Fruit fly (Drosophila melanogaster) whole organism, embryonic: Measurements from ENCODE around the gene Gem2.
A peak's percentile ranks its signal among the peaks of the same experiment; 100 is the strongest.

Experiments used
- CG10366 ChIP-seq: fragments of 200-800 bp; sonication (Bioruptor generic); IDR thresholded peaks from 2 replicates; pipeline ENCODE4 v1.3.6; 2022; ENCODE audit warnings: missing biosample characterization, missing genetic modification characterization
- CG10979 ChIP-seq: fragments of 200-800 bp; sonication (Bioruptor generic); optimal IDR thresholded peaks from 2 replicates; lab custom pipeline; 2018; ENCODE audit warnings: missing biosample characterization, mild to moderate bottlenecking, missing genetic modification characterization, moderate library complexity
- CG11085 ChIP-seq: fragments of 200-800 bp; sonication (Bioruptor generic); IDR thresholded peaks from 2 replicates; pipeline ENCODE4 v1.3.6; 2022; ENCODE audit warnings: missing biosample characterization, missing genetic modification characterization
- CG14441 ChIP-seq: fragments of 200-800 bp; sonication (Bioruptor generic); IDR thresholded peaks from 2 replicates; pipeline ENCODE4 v1.3.6; 2022; ENCODE audit warnings: missing biosample characterization, missing genetic modification characterization
- CG14965 ChIP-seq: fragments of 200-800 bp; sonication (Bioruptor generic); optimal IDR thresholded peaks from 2 replicates; lab custom pipeline; 2016; ENCODE audit warnings: missing biosample characterization, missing genetic modification characterization, borderline replicate concordance
- CG15601 ChIP-seq: fragments of 200-800 bp; sonication (Bioruptor generic); optimal IDR thresholded peaks from 3 replicates; lab custom pipeline; 2019; ENCODE audit warnings: missing biosample characterization, mild to moderate bottlenecking, missing genetic modification characterization, moderate library complexity
- CG17612 ChIP-seq: fragments of 200-800 bp; sonication (Bioruptor generic); IDR thresholded peaks from 2 replicates; pipeline ENCODE4 v1.3.6; 2022; ENCODE audit warnings: missing biosample characterization, missing genetic modification characterization
- CG18262 ChIP-seq: fragments of 200-800 bp; optimal IDR thresholded peaks from 3 replicates; lab custom pipeline; 2019; ENCODE audit warnings: missing biosample characterization, mild to moderate bottlenecking, missing genetic modification characterization, moderate library complexity
- CG18476 ChIP-seq: fragments of 200-800 bp; sonication (Bioruptor generic); optimal IDR thresholded peaks from 2 replicates; lab custom pipeline; 2016; ENCODE audit warnings: missing biosample characterization, mild to moderate bottlenecking, missing genetic modification characterization
- CG18619 ChIP-seq: fragments of 200-800 bp; sonication (Bioruptor generic); optimal IDR thresholded peaks from 3 replicates; lab custom pipeline; 2017; ENCODE audit warnings: missing biosample characterization, mild to moderate bottlenecking, missing genetic modification characterization
- CG2120 ChIP-seq: fragments of 200-800 bp; sonication (Bioruptor generic); optimal IDR thresholded peaks from 3 replicates; lab custom pipeline; 2016; ENCODE audit warnings: missing biosample characterization, missing genetic modification characterization
- CG2678 ChIP-seq: fragments of 200-800 bp; sonication (Bioruptor generic); optimal IDR thresholded peaks from 3 replicates; lab custom pipeline; 2019; ENCODE audit warnings: missing biosample characterization, mild to moderate bottlenecking, missing genetic modification characterization, moderate library complexity
- CG2712 ChIP-seq: fragments of 200-800 bp; optimal IDR thresholded peaks from 3 replicates; lab custom pipeline; 2019; ENCODE audit warnings: missing biosample characterization, mild to moderate bottlenecking, missing genetic modification characterization, moderate library complexity
- CG30431 ChIP-seq: fragments of 200-800 bp; sonication (Bioruptor generic); optimal IDR thresholded peaks from 2 replicates; lab custom pipeline; 2017; ENCODE audit warnings: missing biosample characterization, missing genetic modification characterization
- CG34422 ChIP-seq: fragments of 200-800 bp; sonication (Bioruptor generic); IDR thresholded peaks from 3 replicates; pipeline ENCODE4 v1.3.6; 2022; ENCODE audit warnings: missing biosample characterization, missing genetic modification characterization
- CG43689 ChIP-seq: fragments of 200-800 bp; sonication (Bioruptor generic); IDR thresholded peaks from 2 replicates; pipeline ENCODE4 v1.3.6; 2022; ENCODE audit warnings: missing biosample characterization, missing genetic modification characterization
- CG7839 ChIP-seq: fragments of 200-800 bp; sonication (Bioruptor generic); optimal IDR thresholded peaks from 3 replicates; lab custom pipeline; 2018; ENCODE audit warnings: missing biosample characterization, mild to moderate bottlenecking, missing genetic modification characterization, moderate library complexity
- CG8359 ChIP-seq: fragments of 200-800 bp; sonication (Bioruptor generic); optimal IDR thresholded peaks from 2 replicates; lab custom pipeline; 2017; ENCODE audit warnings: missing biosample characterization, mild to moderate bottlenecking, missing genetic modification characterization, borderline replicate concordance
- CG8388 ChIP-seq: fragments of 200-800 bp; sonication (Bioruptor generic); optimal IDR thresholded peaks from 2 replicates; lab custom pipeline; 2019; ENCODE audit warnings: missing biosample characterization, mild to moderate bottlenecking, missing genetic modification characterization, moderate library complexity
- CG8924 ChIP-seq: fragments of 200-800 bp; optimal IDR thresholded peaks from 3 replicates; lab custom pipeline; 2019; ENCODE audit warnings: missing biosample characterization, mild to moderate bottlenecking, missing genetic modification characterization, moderate library complexity
- CG9727 ChIP-seq: fragments of 200-800 bp; sonication (Bioruptor generic); optimal IDR thresholded peaks from 3 replicates; lab custom pipeline; 2017; ENCODE audit warnings: missing biosample characterization, mild to moderate bottlenecking, missing genetic modification characterization
- CTCF ChIP-seq: fragments of 200-800 bp; sonication (Bioruptor generic); optimal IDR thresholded peaks from 2 replicates; lab custom pipeline; 2017; ENCODE audit warnings: missing biosample characterization, mild to moderate bottlenecking, missing genetic modification characterization, moderate library complexity
- CoRest ChIP-seq: fragments of 200-800 bp; sonication (Bioruptor generic); optimal IDR thresholded peaks from 3 replicates; lab custom pipeline; 2018; ENCODE audit warnings: missing biosample characterization, mild to moderate bottlenecking, missing genetic modification characterization, moderate library complexity
- Dip2 ChIP-seq: fragments of 200-800 bp; sonication (Bioruptor generic); IDR thresholded peaks from 2 replicates; pipeline ENCODE4 v1.3.6; 2022; ENCODE audit warnings: missing biosample characterization, missing genetic modification characterization
- E2f1 ChIP-seq: fragments of 200-800 bp; sonication (Bioruptor generic); IDR thresholded peaks from 2 replicates; pipeline ENCODE4 v1.3.6; 2022; ENCODE audit warnings: missing biosample characterization, missing genetic modification characterization
- H2.0 ChIP-seq: fragments of 200-800 bp; sonication (Bioruptor generic); IDR thresholded peaks from 2 replicates; pipeline ENCODE4 v1.3.6; 2022; ENCODE audit warnings: missing biosample characterization, missing genetic modification characterization
- Hey ChIP-seq: fragments of 200-800 bp; sonication (Bioruptor generic); optimal IDR thresholded peaks from 3 replicates; lab custom pipeline; 2018; ENCODE audit warnings: missing biosample characterization, mild to moderate bottlenecking, missing genetic modification characterization
- Jarid2 ChIP-seq: fragments of 200-800 bp; sonication (Bioruptor generic); optimal IDR thresholded peaks from 3 replicates; lab custom pipeline; 2017; ENCODE audit warnings: mild to moderate bottlenecking, missing biosample characterization, missing genetic modification reagents, missing genetic modification characterization
- MESR4 ChIP-seq: fragments of 200-800 bp; sonication (Bioruptor generic); optimal IDR thresholded peaks from 2 replicates; lab custom pipeline; 2018; ENCODE audit warnings: missing biosample characterization, mild to moderate bottlenecking, missing genetic modification characterization, moderate library complexity
- Med ChIP-seq: fragments of 200-800 bp; sonication (Bioruptor generic); peaks from one replicate; lab custom pipeline; 2016; ENCODE audit warnings: missing biosample characterization, missing genetic modification characterization, mild to moderate bottlenecking, inconsistent platforms, moderate library complexity
- Poxn ChIP-seq: fragments of 200-800 bp; sonication (Bioruptor generic); IDR thresholded peaks from 2 replicates; pipeline ENCODE4 v1.3.6; 2022; ENCODE audit warnings: missing biosample characterization, missing genetic modification characterization
- Rfx ChIP-seq: fragments of 200-800 bp; sonication (Bioruptor generic); IDR thresholded peaks from 2 replicates; pipeline ENCODE4 v1.3.6; 2022; ENCODE audit warnings: missing biosample characterization, missing genetic modification characterization
- Side ChIP-seq: fragments of 200-800 bp; sonication (Bioruptor generic); optimal IDR thresholded peaks from 2 replicates; lab custom pipeline; 2016; ENCODE audit warnings: missing biosample characterization, missing genetic modification characterization
- YL-1 ChIP-seq: fragments of 200-800 bp; sonication (Bioruptor generic); optimal IDR thresholded peaks from 3 replicates; lab custom pipeline; 2017; ENCODE audit warnings: missing biosample characterization, mild to moderate bottlenecking, missing genetic modification characterization
- chinmo ChIP-seq: fragments of 200-800 bp; sonication (Bioruptor generic); IDR thresholded peaks from 4 replicates; pipeline ENCODE4 v1.3.6; 2022; ENCODE audit warnings: missing biosample characterization, missing genetic modification characterization; ENCODE audit not compliant: partially characterized antibody
- cwo ChIP-seq: fragments of 200-800 bp; sonication (Bioruptor generic); optimal IDR thresholded peaks from 3 replicates; lab custom pipeline; 2017; ENCODE audit warnings: missing biosample characterization, missing genetic modification characterization, mild to moderate bottlenecking, moderate library complexity, missing genetic modification reagents
- disco-r ChIP-seq: fragments of 200-800 bp; sonication (Bioruptor generic); optimal IDR thresholded peaks from 2 replicates; lab custom pipeline; 2016; ENCODE audit warnings: missing biosample characterization, missing genetic modification characterization
- ewg ChIP-seq: fragments of 200-800 bp; sonication (Bioruptor generic); optimal IDR thresholded peaks from 3 replicates; lab custom pipeline; 2017; ENCODE audit warnings: mild to moderate bottlenecking, missing biosample characterization, missing genetic modification reagents, missing genetic modification characterization
- ftz-f1 ChIP-seq: fragments of 200-800 bp; sonication (Bioruptor generic); optimal IDR thresholded peaks from 2 replicates; lab custom pipeline; 2016; ENCODE audit warnings: missing biosample characterization, missing genetic modification characterization
- gro ChIP-seq: fragments of 200-800 bp; sonication (Bioruptor generic); optimal IDR thresholded peaks from 2 replicates; lab custom pipeline; 2016; ENCODE audit warnings: missing biosample characterization, missing genetic modification characterization
- kay ChIP-seq: fragments of 200-800 bp; sonication (Bioruptor generic); optimal IDR thresholded peaks from 2 replicates; lab custom pipeline; 2016; ENCODE audit warnings: missing biosample characterization, missing genetic modification characterization
- klu ChIP-seq: fragments of 200-800 bp; sonication (Bioruptor generic); IDR thresholded peaks from 2 replicates; pipeline ENCODE4 v1.3.6; 2022; ENCODE audit warnings: missing biosample characterization, missing genetic modification characterization
- pho ChIP-seq: fragments of 200-800 bp; sonication (Bioruptor generic); optimal IDR thresholded peaks from 2 replicates; lab custom pipeline; 2016; ENCODE audit warnings: missing biosample characterization, missing genetic modification characterization
- ranshi ChIP-seq: fragments of 200-800 bp; sonication (Bioruptor generic); IDR thresholded peaks from 2 replicates; pipeline ENCODE4 v1.3.6; 2022; ENCODE audit warnings: missing biosample characterization, missing genetic modification characterization
- sens ChIP-seq: fragments of 200-800 bp; sonication (Bioruptor generic); peaks from one replicate; lab custom pipeline; 2016; ENCODE audit warnings: missing biosample characterization, missing genetic modification characterization
- seq ChIP-seq: fragments of 200-800 bp; sonication (Bioruptor generic); IDR thresholded peaks from 2 replicates; pipeline ENCODE4 v1.3.6; 2022; ENCODE audit warnings: missing biosample characterization, missing genetic modification characterization
- slou ChIP-seq: fragments of 200-800 bp; sonication (Bioruptor generic); optimal IDR thresholded peaks from 3 replicates; lab custom pipeline; 2016; ENCODE audit warnings: missing biosample characterization, missing genetic modification characterization
- sna ChIP-seq: fragments of 200-800 bp; sonication (Bioruptor generic); IDR thresholded peaks from 2 replicates; pipeline ENCODE4 v1.3.6; 2022; ENCODE audit warnings: missing biosample characterization, missing genetic modification characterization; ENCODE audit not compliant: partially characterized antibody
- twi ChIP-seq: fragments of 200-800 bp; optimal IDR thresholded peaks from 2 replicates; lab custom pipeline; 2019; ENCODE audit warnings: missing biosample characterization, mild to moderate bottlenecking, missing genetic modification characterization, moderate library complexity
- usp ChIP-seq: fragments of >200 bp; optimal IDR thresholded peaks from 2 replicates; lab custom pipeline; 2017; ENCODE audit warnings: missing biosample characterization, missing genetic modification characterization
- zf30C ChIP-seq: fragments of 200-800 bp; sonication (Bioruptor generic); optimal IDR thresholded peaks from 3 replicates; lab custom pipeline; 2018; ENCODE audit warnings: missing biosample characterization, mild to moderate bottlenecking, missing genetic modification characterization

Gene Gem2

DNA sequence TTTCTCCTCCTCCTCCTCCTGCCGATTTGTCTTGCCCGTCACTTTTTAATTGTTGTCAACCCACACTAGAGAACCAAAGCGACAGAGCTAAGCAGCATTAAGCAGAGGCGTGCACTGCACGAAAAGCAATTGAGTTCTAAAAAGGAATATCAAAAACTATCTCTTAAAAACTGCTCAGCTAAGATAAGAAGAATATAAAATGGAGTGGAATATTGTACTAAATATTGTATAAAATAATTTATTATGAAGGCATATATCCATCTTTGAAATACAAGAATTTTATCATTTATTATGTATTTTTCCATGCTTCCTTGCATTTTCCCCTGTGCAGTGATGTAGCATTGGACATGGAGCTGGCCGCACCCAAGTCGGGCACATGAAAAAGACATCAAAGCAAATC lies 45.1 kb downstream of the Gem2 start (continued):
- TF ChIP-seq Hey (tag; lab: Kevin White, UChicago) (no peak), CG9727 (peak; percentile 15), CG18619 (GFP tag; lab: Kevin White, UChicago) (no peak), CG18262 (tag; lab: Kevin White, UChicago) (peak; percentile 15), CG2120 (GFP tag; lab: Kevin White, UChicago) (peak; percentile 2), CG30431 (GFP tag; lab: Kevin White, UChicago) (no peak), CG2712 (tag; lab: Kevin White, UChicago) (peak; percentile 19), CG8388 (GFP tag; lab: Kevin White, UChicago) (no peak), cwo (GFP tag; lab: Kevin White, UChicago) (no peak)

DNA sequence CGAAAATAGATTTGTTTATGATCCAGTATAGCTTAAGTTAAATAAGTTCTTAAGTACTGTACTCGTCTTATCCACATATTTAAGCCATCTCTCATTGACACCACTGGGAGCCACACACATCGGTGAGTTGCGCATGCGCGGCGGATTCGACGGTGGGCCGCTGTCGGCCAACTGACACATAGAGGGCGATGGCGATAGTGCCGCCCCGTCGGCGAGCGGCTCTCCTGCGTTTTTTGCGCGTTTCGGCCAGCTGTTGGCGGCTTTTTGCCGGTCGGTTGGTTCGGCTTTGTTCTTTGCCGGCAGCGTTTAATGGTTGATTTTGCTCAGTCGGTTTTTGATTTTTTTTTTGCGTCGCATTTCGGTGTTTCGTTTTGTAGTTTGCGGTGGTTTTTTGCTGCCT lies 45.9 kb downstream of the Gem2 start:
- no peak for TF ChIP-seq Med (GFP tag; lab: Kevin White, UChicago)
- TF ChIP-seq CG17612: no peak
- TF ChIP-seq pho: no peak
- TF ChIP-seq ranshi: no peak
- no peak for TF ChIP-seq E2f1 (GFP tag; lab: Robert Waterston, UW)
- no peak for TF ChIP-seq CoRest (tag; lab: Kevin White, UChicago)
- TF ChIP-seq CG8924 (tag; lab: Kevin White, UChicago): no peak
- TF ChIP-seq Jarid2: no peak
- TF ChIP-seq Poxn: no peak
- no peak for TF ChIP-seq CG10366 (GFP tag; lab: Robert Waterston, UW)
- TF ChIP-seq CG2678: no peak
- no peak for TF ChIP-seq Side (GFP tag; lab: Kevin White, UChicago)
- no peak for TF ChIP-seq klu (GFP tag; lab: Robert Waterston, UW)
- TF ChIP-seq ftz-f1 (GFP tag; lab: Kevin White, UChicago): no peak
- TF ChIP-seq zf30C (GFP tag; lab: Kevin White, UChicago): no peak
- no peak for TF ChIP-seq usp
- peak; percentile 33 for TF ChIP-seq ewg (GFP tag; lab: Kevin White, UChicago)
- TF ChIP-seq CTCF: peak; percentile 75
- no peak for TF ChIP-seq CG43689 (GFP tag; lab: Robert Waterston, UW)
- TF ChIP-seq gro (GFP tag; lab: Kevin White, UChicago): no peak
- no peak for TF ChIP-seq CG8359 (GFP tag; lab: Kevin White, UChicago)
- no peak for TF ChIP-seq CG15601 (tag; lab: Kevin White, UChicago)
- TF ChIP-seq CG7839: no peak
- no peak for TF ChIP-seq slou (GFP tag; lab: Kevin White, UChicago)
- TF ChIP-seq twi (tag; lab: Kevin White, UChicago): no peak
- TF ChIP-seq YL-1 (GFP tag; lab: Kevin White, UChicago): no peak
- no peak for TF ChIP-seq CG11085 (GFP tag; lab: Robert Waterston, UW)
- TF ChIP-seq CG10979 (tag; lab: Kevin White, UChicago): peak; percentile 39
- no peak for TF ChIP-seq kay (GFP tag; lab: Kevin White, UChicago)
- TF ChIP-seq seq (GFP tag; lab: Robert Waterston, UW): peak; percentile 26; the same call in 1 of the 2 replicates
- peak; percentile 6; the same call in 1 of the 2 replicates for TF ChIP-seq Dip2
- TF ChIP-seq CG14965: no peak
- TF ChIP-seq Rfx (GFP tag; lab: Robert Waterston, UW): peak; percentile 7; the same call in 1 of the 2 replicates
- TF ChIP-seq chinmo (GFP tag; lab: Robert Waterston, UW): 0 out of 4 replicates have a peak, but pooled peaks have one; percentile 23
- no peak for TF ChIP-seq H2.0
- no peak for TF ChIP-seq disco-r (GFP tag; lab: Kevin White, UChicago)
- peak; percentile 37 for TF ChIP-seq sens (GFP tag; lab: Kevin White, UChicago)
- no peak for TF ChIP-seq CG18476 (GFP tag; lab: Kevin White, UChicago)
- no peak for TF ChIP-seq CG14441 (GFP tag; lab: Robert Waterston, UW)
- 0 out of 3 replicates have a peak, but pooled peaks have one; percentile 18 for TF ChIP-seq CG34422
- no peak for TF ChIP-seq sna (GFP tag; lab: Robert Waterston, UW)
- no peak for TF ChIP-seq MESR4 (GFP tag; lab: Kevin White, UChicago)
